Fruit fly (Drosophila melanogaster) whole organism, embryonic: ENCODE results near the gene fzo.

ENCODE experiments used
- Bdp1 ChIP-seq: fragments of 200-800 bp; sonication (Bioruptor generic); optimal IDR thresholded peaks from 3 replicates; lab custom pipeline; 2016; ENCODE audit warnings: missing biosample characterization, missing genetic modification characterization
- CG1024 ChIP-seq: fragments of 200-800 bp; sonication (Bioruptor generic); IDR thresholded peaks from 2 replicates; pipeline ENCODE4 v1.3.6; 2022; ENCODE audit warnings: missing biosample characterization, missing genetic modification characterization
- CG10321 ChIP-seq: fragments of 200-800 bp; sonication (Bioruptor generic); IDR thresholded peaks from 2 replicates; pipeline ENCODE4 v1.3.6; 2022; ENCODE audit warnings: missing biosample characterization, missing genetic modification characterization
- CG10462 ChIP-seq: fragments of 200-800 bp; sonication (Bioruptor generic); optimal IDR thresholded peaks from 2 replicates; lab custom pipeline; 2016; ENCODE audit warnings: missing biosample characterization, missing genetic modification characterization
- CG10543 ChIP-seq: fragments of 200-800 bp; sonication (Bioruptor generic); optimal IDR thresholded peaks from 3 replicates; lab custom pipeline; 2017; ENCODE audit warnings: missing biosample characterization, mild to moderate bottlenecking, missing genetic modification characterization, moderate library complexity
- CG11398 ChIP-seq: fragments of 200-800 bp; sonication (Bioruptor generic); optimal IDR thresholded peaks from 2 replicates; lab custom pipeline; 2016; ENCODE audit warnings: missing biosample characterization, missing genetic modification characterization
- CG14667 ChIP-seq: fragments of 200-800 bp; sonication (Bioruptor generic); IDR thresholded peaks from 2 replicates; pipeline ENCODE4 v1.3.6; 2022; ENCODE audit warnings: missing biosample characterization, missing genetic modification characterization
- CG15269 ChIP-seq: fragments of 200-800 bp; sonication (Bioruptor generic); optimal IDR thresholded peaks from 2 replicates; lab custom pipeline; 2018; ENCODE audit warnings: missing biosample characterization, mild to moderate bottlenecking, missing genetic modification characterization, moderate library complexity
- CG16815 ChIP-seq: fragments of 200-800 bp; sonication (Bioruptor generic); optimal IDR thresholded peaks from 3 replicates; lab custom pipeline; 2017; ENCODE audit warnings: missing biosample characterization, mild to moderate bottlenecking, missing genetic modification characterization
- CG17385 ChIP-seq: fragments of 200-800 bp; sonication (Bioruptor generic); optimal IDR thresholded peaks from 3 replicates; lab custom pipeline; 2018; ENCODE audit warnings: missing biosample characterization, mild to moderate bottlenecking, missing genetic modification characterization
- CG2678 ChIP-seq: fragments of 200-800 bp; sonication (Bioruptor generic); optimal IDR thresholded peaks from 3 replicates; lab custom pipeline; 2019; ENCODE audit warnings: missing biosample characterization, mild to moderate bottlenecking, missing genetic modification characterization, moderate library complexity
- CG2712 ChIP-seq: fragments of 200-800 bp; optimal IDR thresholded peaks from 3 replicates; lab custom pipeline; 2019; ENCODE audit warnings: missing biosample characterization, mild to moderate bottlenecking, missing genetic modification characterization, moderate library complexity
- CG3281 ChIP-seq: fragments of 200-800 bp; sonication (Bioruptor generic); optimal IDR thresholded peaks from 3 replicates; lab custom pipeline; 2017; ENCODE audit warnings: missing biosample characterization, mild to moderate bottlenecking, missing genetic modification characterization
- CG33213 ChIP-seq: fragments of 200-800 bp; sonication (Bioruptor generic); optimal IDR thresholded peaks from 3 replicates; lab custom pipeline; 2016; ENCODE audit warnings: missing biosample characterization, missing genetic modification characterization
- CG3407 ChIP-seq: fragments of 200-800 bp; sonication (Bioruptor generic); optimal IDR thresholded peaks from 2 replicates; lab custom pipeline; 2018; ENCODE audit warnings: missing biosample characterization, mild to moderate bottlenecking, missing genetic modification characterization
- CG5245 ChIP-seq: fragments of 200-800 bp; sonication (Bioruptor generic); optimal IDR thresholded peaks from 3 replicates; lab custom pipeline; 2016; ENCODE audit warnings: missing biosample characterization, missing genetic modification characterization
- CG9727 ChIP-seq: fragments of 200-800 bp; sonication (Bioruptor generic); optimal IDR thresholded peaks from 3 replicates; lab custom pipeline; 2017; ENCODE audit warnings: missing biosample characterization, mild to moderate bottlenecking, missing genetic modification characterization
- CG9932 ChIP-seq: fragments of 200-800 bp; sonication (Bioruptor generic); IDR thresholded peaks from 2 replicates; pipeline ENCODE4 v1.3.6; 2022; ENCODE audit warnings: missing biosample characterization, missing genetic modification characterization
- CrebB ChIP-seq: fragments of 200-800 bp; sonication (Bioruptor generic); optimal IDR thresholded peaks from 3 replicates; lab custom pipeline; 2018; ENCODE audit warnings: missing biosample characterization, mild to moderate bottlenecking, missing genetic modification characterization
- Dbx ChIP-seq: fragments of 200-800 bp; sonication (Bioruptor generic); IDR thresholded peaks from 3 replicates; pipeline ENCODE4 v1.3.6; 2022; ENCODE audit warnings: missing biosample characterization, missing genetic modification characterization
- Dek ChIP-seq: fragments of 200-800 bp; sonication (Bioruptor generic); optimal IDR thresholded peaks from 3 replicates; lab custom pipeline; 2019; ENCODE audit warnings: missing biosample characterization, mild to moderate bottlenecking, missing genetic modification characterization, moderate library complexity
- Ets97D ChIP-seq: fragments of 200-800 bp; sonication (Bioruptor generic); optimal IDR thresholded peaks from 3 replicates; lab custom pipeline; 2016; ENCODE audit warnings: missing biosample characterization, missing genetic modification characterization
- Hmr ChIP-seq: fragments of 200-800 bp; sonication (Bioruptor generic); optimal IDR thresholded peaks from 3 replicates; lab custom pipeline; 2017; ENCODE audit warnings: mild to moderate bottlenecking, missing biosample characterization, missing genetic modification reagents, missing genetic modification characterization
- Mad ChIP-seq: fragments of 200-800 bp; sonication (Bioruptor generic); optimal IDR thresholded peaks from 2 replicates; lab custom pipeline; 2016; ENCODE audit warnings: missing biosample characterization, missing genetic modification characterization
- Meics ChIP-seq: fragments of 200-800 bp; sonication (Bioruptor generic); optimal IDR thresholded peaks from 2 replicates; lab custom pipeline; 2017; ENCODE audit warnings: missing biosample characterization, mild to moderate bottlenecking, missing genetic modification characterization
- Mrtf ChIP-seq: fragments of 200-800 bp; sonication (Bioruptor generic); IDR thresholded peaks from 3 replicates; pipeline ENCODE4 v1.3.6; 2022; ENCODE audit warnings: missing biosample characterization, missing genetic modification characterization
- NC2β ChIP-seq: fragments of 200-800 bp; sonication (Bioruptor generic); optimal IDR thresholded peaks from 2 replicates; lab custom pipeline; 2016; ENCODE audit warnings: missing biosample characterization, missing genetic modification characterization
- NK7.1 ChIP-seq: fragments of 200-800 bp; sonication (Bioruptor generic); optimal IDR thresholded peaks from 3 replicates; lab custom pipeline; 2016; ENCODE audit warnings: missing biosample characterization, missing genetic modification characterization
- Poxn ChIP-seq: fragments of 200-800 bp; sonication (Bioruptor generic); IDR thresholded peaks from 2 replicates; pipeline ENCODE4 v1.3.6; 2022; ENCODE audit warnings: missing biosample characterization, missing genetic modification characterization
- Sox100B ChIP-seq: fragments of 200-800 bp; sonication (Bioruptor generic); optimal IDR thresholded peaks from 3 replicates; lab custom pipeline; 2018; ENCODE audit warnings: missing biosample characterization, mild to moderate bottlenecking, missing genetic modification characterization
- TFAM ChIP-seq: fragments of 200-800 bp; sonication (Bioruptor generic); optimal IDR thresholded peaks from 2 replicates; lab custom pipeline; 2017; ENCODE audit warnings: missing biosample characterization, missing genetic modification characterization, inconsistent platforms
- Trl ChIP-seq, 3 experiments: fragments of >200 bp in 2 of 3; fragments of 200-800 bp in 1 of 3; sonication (Bioruptor generic) in 1 of 3; optimal IDR thresholded peaks; 2 replicates in 1 of 3; 3 replicates in 2 of 3; lab custom pipeline; 2016 to 2017; ENCODE audit warnings: missing biosample characterization in 1 of 3, missing genetic modification characterization in 1 of 3
- bcd ChIP-seq: fragments of 200-800 bp; sonication (Bioruptor generic); optimal IDR thresholded peaks from 2 replicates; lab custom pipeline; 2017; ENCODE audit warnings: missing biosample characterization, mild to moderate bottlenecking, missing genetic modification characterization
- caup ChIP-seq: fragments of 200-800 bp; sonication (Bioruptor generic); optimal IDR thresholded peaks from 3 replicates; lab custom pipeline; 2017; ENCODE audit warnings: missing biosample characterization, mild to moderate bottlenecking, missing genetic modification characterization, moderate library complexity; ENCODE audit not compliant: severe bottlenecking
- croc ChIP-seq: fragments of 200-800 bp; sonication (Bioruptor generic); conservative IDR thresholded peaks from 3 replicates; pipeline ENCODE4 v1.3.6; 2022; ENCODE audit warnings: missing biosample characterization, missing genetic modification characterization
- cwo ChIP-seq: fragments of 200-800 bp; sonication (Bioruptor generic); optimal IDR thresholded peaks from 3 replicates; lab custom pipeline; 2017; ENCODE audit warnings: missing biosample characterization, missing genetic modification characterization, mild to moderate bottlenecking, moderate library complexity, missing genetic modification reagents
- dmrt99B ChIP-seq: fragments of 200-800 bp; sonication (Bioruptor generic); optimal IDR thresholded peaks from 2 replicates; lab custom pipeline; 2018; ENCODE audit warnings: missing biosample characterization, mild to moderate bottlenecking, missing genetic modification characterization, moderate library complexity
- eyg ChIP-seq: fragments of 200-800 bp; sonication (Bioruptor generic); optimal IDR thresholded peaks from 3 replicates; lab custom pipeline; 2016; ENCODE audit warnings: missing biosample characterization, missing genetic modification characterization
- fd3F ChIP-seq: fragments of 200-800 bp; sonication (Bioruptor generic); optimal IDR thresholded peaks from 2 replicates; lab custom pipeline; 2018; ENCODE audit warnings: missing biosample characterization, mild to moderate bottlenecking, missing genetic modification characterization, moderate library complexity
- kah ChIP-seq: fragments of 200-800 bp; sonication (Bioruptor generic); optimal IDR thresholded peaks from 2 replicates; lab custom pipeline; 2018; ENCODE audit warnings: missing biosample characterization, mild to moderate bottlenecking, missing genetic modification characterization
- lab ChIP-seq: fragments of 200-800 bp; sonication (Bioruptor generic); optimal IDR thresholded peaks from 3 replicates; lab custom pipeline; 2017; ENCODE audit warnings: missing biosample characterization, missing genetic modification characterization, mild to moderate bottlenecking, moderate library complexity, missing genetic modification reagents
- psq ChIP-seq: fragments of 200-800 bp; sonication (Bioruptor generic); optimal IDR thresholded peaks from 2 replicates; lab custom pipeline; 2017; ENCODE audit warnings: missing biosample characterization, missing genetic modification characterization
- ranshi ChIP-seq: fragments of 200-800 bp; sonication (Bioruptor generic); IDR thresholded peaks from 2 replicates; pipeline ENCODE4 v1.3.6; 2022; ENCODE audit warnings: missing biosample characterization, missing genetic modification characterization
- repo ChIP-seq: fragments of 200-800 bp; sonication (Bioruptor generic); optimal IDR thresholded peaks from 2 replicates; lab custom pipeline; 2016; ENCODE audit warnings: missing biosample characterization, missing genetic modification characterization
- ro ChIP-seq: fragments of 200-800 bp; sonication (Bioruptor generic); IDR thresholded peaks from 2 replicates; pipeline ENCODE4 v1.3.6; 2022; ENCODE audit warnings: missing biosample characterization, missing genetic modification characterization
- row ChIP-seq: fragments of 200-800 bp; sonication (Bioruptor generic); IDR thresholded peaks from 3 replicates; pipeline ENCODE4 v1.3.6; 2022; ENCODE audit warnings: missing biosample characterization, missing genetic modification characterization
- run ChIP-seq: fragments of 200-800 bp; sonication (Bioruptor generic); optimal IDR thresholded peaks from 3 replicates; lab custom pipeline; 2018; ENCODE audit warnings: missing biosample characterization, mild to moderate bottlenecking, missing genetic modification characterization
- schlank ChIP-seq: fragments of 200-800 bp; sonication (Bioruptor generic); optimal IDR thresholded peaks from 2 replicates; lab custom pipeline; 2018; ENCODE audit warnings: missing biosample characterization, mild to moderate bottlenecking, missing genetic modification characterization
- wdn ChIP-seq: fragments of 200-800 bp; sonication (Bioruptor generic); IDR thresholded peaks from 2 replicates; pipeline ENCODE4 v1.3.6; 2022; ENCODE audit warnings: missing biosample characterization, missing genetic modification characterization
- wek ChIP-seq: fragments of 200-800 bp; sonication (Bioruptor generic); optimal IDR thresholded peaks from 3 replicates; lab custom pipeline; 2018; ENCODE audit warnings: missing biosample characterization, mild to moderate bottlenecking, missing genetic modification characterization, moderate library complexity

Gene fzo

dm6 chr3R:23225266-23225665 lies 21.4 kb upstream of the fzo start (continued):
- TF ChIP-seq Bdp1 (GFP tag; lab: Kevin White, UChicago) (no peak), Dek (tag; lab: Kevin White, UChicago) (peak; percentile 41), CG9727 (GFP tag; lab: Kevin White, UChicago) (peak; percentile 34), CG14667 (GFP tag; lab: Robert Waterston, UW) (no peak), Trl (optimal IDR thresholded peaks at IDR 0.05; lab: Kevin White, UChicago) (no peak), Trl (GFP tag; optimal IDR thresholded peaks at IDR 0.05; lab: Kevin White, UChicago) (peak; percentile 49), CrebB (tag; lab: Kevin White, UChicago) (peak; percentile 18), wdn (GFP tag; lab: Robert Waterston, UW) (peak; percentile 50; the same call in 1 of the 2 replicates), croc (GFP tag; lab: Robert Waterston, UW) (no peak), dmrt99B (tag; lab: Kevin White, UChicago) (peak; percentile 21), ranshi (GFP tag; lab: Robert Waterston, UW) (peak; percentile 28; the same call in 1 of the 2 replicates), CG17385 (GFP tag; lab: Kevin White, UChicago) (peak; percentile 14), CG3407 (GFP tag; lab: Kevin White, UChicago) (peak; percentile 11), CG16815 (GFP tag; lab: Kevin White, UChicago) (no peak), Hmr (GFP tag; lab: Kevin White, UChicago) (peak; percentile 75), fd3F (peak; percentile 38), CG11398 (peak; percentile 33), CG10462 (no peak), psq (GFP tag; lab: Kevin White, UChicago) (no peak), NK7.1 (GFP tag; lab: Kevin White, UChicago) (peak; percentile 2), TFAM (GFP tag; lab: Kevin White, UChicago) (no peak), NC2β (GFP tag; lab: Kevin White, UChicago) (peak; percentile 3), lab (GFP tag; lab: Kevin White, UChicago) (peak; percentile 81), Sox100B (GFP tag; lab: Kevin White, UChicago) (peak; percentile 35), CG9932 (GFP tag; lab: Robert Waterston, UW) (peak; percentile 50; the same call in 1 of the 2 replicates), Mad (peak; percentile 4), CG10321 (GFP tag; lab: Robert Waterston, UW) (peak; percentile 21; the same call in 1 of the 2 replicates), eyg (GFP tag; lab: Kevin White, UChicago) (peak; percentile 55), Mrtf (peak; percentile 24; the same call in 1 of the 3 replicates), caup (GFP tag; lab: Kevin White, UChicago) (peak; percentile 63), Poxn (no peak), Dbx (GFP tag; lab: Robert Waterston, UW) (peak; percentile 52; the same call in 2 of the 3 replicates), run (tag; lab: Kevin White, UChicago) (no peak), CG5245 (GFP tag; lab: Kevin White, UChicago) (no peak), kah (no peak), cwo (GFP tag; lab: Kevin White, UChicago) (peak; percentile 55), ro (GFP tag; lab: Robert Waterston, UW) (no peak), CG3281 (GFP tag; lab: Kevin White, UChicago) (peak; percentile 57), CG33213 (GFP tag; lab: Kevin White, UChicago) (peak; percentile 26), CG10543 (GFP tag; lab: Kevin White, UChicago) (peak; percentile 77), row (GFP tag; lab: Robert Waterston, UW) (peak; percentile 38; the same call in 1 of the 3 replicates), bcd (GFP tag; lab: Kevin White, UChicago) (peak; percentile 32), Ets97D (GFP tag; lab: Kevin White, UChicago) (no peak), CG2678 (tag; lab: Kevin White, UChicago) (peak; percentile 62), CG15269 (tag; lab: Kevin White, UChicago) (peak; percentile 32), CG2712 (tag; lab: Kevin White, UChicago) (no peak), wek (GFP tag; lab: Kevin White, UChicago) (peak; percentile 21), Meics (GFP tag; lab: Kevin White, UChicago) (peak; percentile 72), schlank (peak; percentile 74), repo (GFP tag; lab: Kevin White, UChicago) (peak; percentile 35), CG1024 (GFP tag; lab: Robert Waterston, UW) (no peak; the same call in 1 of the 2 replicates)
